Fruit fly (Drosophila melanogaster) whole organism, pupa: ENCODE results near the gene Sry-beta.

Source experiments
- CG12605 ChIP-seq: fragments of 200-800 bp; sonication (Bioruptor generic); IDR thresholded peaks from 2 replicates; pipeline ENCODE4 v1.3.6; 2022; ENCODE audit warnings: missing biosample characterization, missing genetic modification characterization
- CG13204 ChIP-seq: fragments of 200-800 bp; sonication (Bioruptor generic); optimal IDR thresholded peaks from 2 replicates; lab custom pipeline; 2018; ENCODE audit warnings: missing biosample characterization, mild to moderate bottlenecking, missing genetic modification characterization, moderate library complexity
- CG14655 ChIP-seq: fragments of 200-800 bp; sonication (Bioruptor generic); optimal IDR thresholded peaks from 3 replicates; lab custom pipeline; 2017; ENCODE audit warnings: mild to moderate bottlenecking, missing biosample characterization, missing genetic modification reagents, missing genetic modification characterization
- CG15710 ChIP-seq: fragments of 200-800 bp; sonication (Bioruptor generic); optimal IDR thresholded peaks from 2 replicates; lab custom pipeline; 2018; ENCODE audit warnings: missing biosample characterization, mild to moderate bottlenecking, missing genetic modification characterization, moderate library complexity
- CG32121 ChIP-seq: fragments of 200-800 bp; sonication (Bioruptor generic); IDR thresholded peaks from 2 replicates; pipeline ENCODE4 v1.3.6; 2022; ENCODE audit warnings: missing biosample characterization, missing genetic modification characterization
- CG34367 ChIP-seq: fragments of 200-800 bp; sonication (Bioruptor generic); optimal IDR thresholded peaks from 2 replicates; lab custom pipeline; 2018; ENCODE audit warnings: missing biosample characterization, mild to moderate bottlenecking, missing genetic modification characterization
- CG4496 ChIP-seq: fragments of 200-800 bp; sonication (Bioruptor generic); IDR thresholded peaks from 3 replicates; pipeline ENCODE4 v1.3.6; 2022; ENCODE audit warnings: missing biosample characterization, missing genetic modification characterization
- CG8301 ChIP-seq: fragments of 200-800 bp; sonication (Bioruptor generic); optimal IDR thresholded peaks from 2 replicates; lab custom pipeline; 2018; ENCODE audit warnings: missing biosample characterization, mild to moderate bottlenecking, missing genetic modification characterization
- EcR ChIP-seq: fragments of 200-800 bp; sonication (Bioruptor generic); optimal IDR thresholded peaks from 3 replicates; lab custom pipeline; 2019; ENCODE audit warnings: missing biosample characterization, missing genetic modification characterization, mild to moderate bottlenecking, moderate library complexity, missing genetic modification reagents
- Pif1A ChIP-seq: fragments of 200-800 bp; sonication (Bioruptor generic); optimal IDR thresholded peaks from 3 replicates; lab custom pipeline; 2016; ENCODE audit warnings: missing biosample characterization, missing genetic modification characterization
- Pif1B ChIP-seq: fragments of 200-800 bp; sonication (Bioruptor generic); optimal IDR thresholded peaks from 3 replicates; lab custom pipeline; 2016; ENCODE audit warnings: missing biosample characterization, missing genetic modification characterization
- fd96Ca ChIP-seq: fragments of 200-800 bp; sonication (Bioruptor generic); IDR thresholded peaks from 3 replicates; pipeline ENCODE4 v1.3.6; 2022; ENCODE audit warnings: missing biosample characterization, missing genetic modification characterization
- rn ChIP-seq: fragments of 200-800 bp; sonication (Bioruptor generic); IDR thresholded peaks from 2 replicates; pipeline ENCODE4 v1.3.6; 2022; ENCODE audit warnings: missing biosample characterization, missing genetic modification characterization

dm6 chr3R:30063704-30064103 lies 24.2 kb downstream of the Sry-beta start:
- TF ChIP-seq CG32121 (GFP tag; lab: Robert Waterston, UW) (no peak), EcR (GFP tag; lab: Kevin White, UChicago) (no peak), rn (GFP tag; lab: Robert Waterston, UW) (no peak), fd96Ca (GFP tag; lab: Robert Waterston, UW) (no peak), CG8301 (tag; lab: Kevin White, UChicago) (no peak), CG15710 (tag; lab: Kevin White, UChicago) (no peak), CG4496 (GFP tag; lab: Robert Waterston, UW) (no peak), Pif1A (GFP tag; lab: Kevin White, UChicago) (no peak), CG34367 (no peak), Pif1B (no peak), CG13204 (GFP tag; lab: Kevin White, UChicago) (no peak), CG12605 (GFP tag; lab: Robert Waterston, UW) (no peak), CG14655 (GFP tag; lab: Kevin White, UChicago) (no peak)
